Fruit fly (Drosophila melanogaster) whole organism, embryonic: ENCODE data around the gene CG9919.

Experiments used
- Ada2b ChIP-seq: fragments of 200-800 bp; sonication (Bioruptor generic); IDR thresholded peaks from 2 replicates; pipeline ENCODE4 v1.3.6; 2022; ENCODE audit warnings: missing biosample characterization, missing genetic modification characterization
- Aef1 ChIP-seq: fragments of 200-800 bp; sonication (Bioruptor generic); IDR thresholded peaks from 3 replicates; pipeline ENCODE4 v1.3.6; 2022; ENCODE audit warnings: missing biosample characterization, missing genetic modification characterization
- Awh ChIP-seq: fragments of 200-800 bp; sonication (Bioruptor generic); IDR thresholded peaks from 2 replicates; pipeline ENCODE4, ENCODE4 v1.3.6; 2022; ENCODE audit warnings: missing biosample characterization, missing genetic modification characterization
- Blimp-1 ChIP-seq: fragments of 200-800 bp; sonication (Bioruptor generic); optimal IDR thresholded peaks from 3 replicates; lab custom pipeline; 2018; ENCODE audit warnings: missing biosample characterization, missing genetic modification characterization, mild to moderate bottlenecking, moderate library complexity, missing genetic modification reagents
- CG10565 ChIP-seq: fragments of 200-800 bp; sonication (Bioruptor generic); optimal IDR thresholded peaks from 3 replicates; lab custom pipeline; 2016; ENCODE audit warnings: missing biosample characterization, mild to moderate bottlenecking, missing genetic modification characterization
- CG11247 ChIP-seq: fragments of 200-800 bp; sonication (Bioruptor generic); IDR thresholded peaks from 2 replicates; pipeline ENCODE4 v1.3.6; 2022; ENCODE audit warnings: missing biosample characterization, missing genetic modification characterization
- CG11560 ChIP-seq: fragments of 200-800 bp; sonication (Bioruptor generic); IDR thresholded peaks from 3 replicates; pipeline ENCODE4 v1.3.6; 2022; ENCODE audit warnings: missing biosample characterization, missing genetic modification characterization
- CG13296 ChIP-seq: fragments of 200-800 bp; sonication (Bioruptor generic); optimal IDR thresholded peaks from 3 replicates; lab custom pipeline; 2018; ENCODE audit warnings: missing biosample characterization, mild to moderate bottlenecking, missing genetic modification characterization
- CG14710 ChIP-seq: fragments of 200-800 bp; sonication (Bioruptor generic); optimal IDR thresholded peaks from 3 replicates; lab custom pipeline; 2019; ENCODE audit warnings: missing biosample characterization, mild to moderate bottlenecking, missing genetic modification characterization, moderate library complexity
- CG15514 ChIP-seq: fragments of 200-800 bp; sonication (Bioruptor generic); optimal IDR thresholded peaks from 3 replicates; lab custom pipeline; 2017; ENCODE audit warnings: missing biosample characterization, missing genetic modification characterization, mild to moderate bottlenecking, moderate library complexity, missing genetic modification reagents
- CG17186 ChIP-seq: fragments of 200-800 bp; sonication (Bioruptor generic); optimal IDR thresholded peaks from 3 replicates; lab custom pipeline; 2017; ENCODE audit warnings: missing biosample characterization, missing genetic modification reagents, missing genetic modification characterization
- CG2875 ChIP-seq: fragments of 200-800 bp; sonication (Bioruptor generic); optimal IDR thresholded peaks from 2 replicates; lab custom pipeline; 2017; ENCODE audit warnings: missing biosample characterization, mild to moderate bottlenecking, missing genetic modification characterization, missing genetic modification reagents
- CG31388 ChIP-seq: fragments of 200-800 bp; sonication (Bioruptor generic); optimal IDR thresholded peaks from 2 replicates; lab custom pipeline; 2016; ENCODE audit warnings: missing biosample characterization, missing genetic modification characterization
- CG33557 ChIP-seq: fragments of 200-800 bp; sonication (Bioruptor generic); optimal IDR thresholded peaks from 2 replicates; lab custom pipeline; 2019; ENCODE audit warnings: missing biosample characterization, mild to moderate bottlenecking, missing genetic modification characterization, moderate library complexity
- CG3726 ChIP-seq: fragments of 200-800 bp; sonication (Bioruptor generic); IDR thresholded peaks from 3 replicates; pipeline ENCODE4, ENCODE4 v1.3.6; 2022; ENCODE audit warnings: missing biosample characterization, missing genetic modification characterization
- CG43689 ChIP-seq: fragments of 200-800 bp; sonication (Bioruptor generic); IDR thresholded peaks from 2 replicates; pipeline ENCODE4 v1.3.6; 2022; ENCODE audit warnings: missing biosample characterization, missing genetic modification characterization
- CG5953 ChIP-seq: fragments of 200-800 bp; sonication (Bioruptor generic); IDR thresholded peaks from 2 replicates; pipeline ENCODE4 v1.3.6; 2022; ENCODE audit warnings: missing biosample characterization, missing genetic modification characterization
- CG7963 ChIP-seq: fragments of 200-800 bp; sonication (Bioruptor generic); IDR thresholded peaks from 3 replicates; pipeline ENCODE4 v1.3.6; 2022; ENCODE audit warnings: missing biosample characterization, missing genetic modification characterization; ENCODE audit not compliant: partially characterized antibody
- CG8359 ChIP-seq: fragments of 200-800 bp; sonication (Bioruptor generic); optimal IDR thresholded peaks from 2 replicates; lab custom pipeline; 2017; ENCODE audit warnings: missing biosample characterization, mild to moderate bottlenecking, missing genetic modification characterization, borderline replicate concordance
- CG9876 ChIP-seq: fragments of 200-800 bp; sonication (Bioruptor generic); optimal IDR thresholded peaks from 2 replicates; lab custom pipeline; 2016; ENCODE audit warnings: missing biosample characterization, missing genetic modification characterization
- Eip74EF ChIP-seq, 2 experiments: fragments of 200-800 bp in 1 of 2; fragments of >200 bp in 1 of 2; sonication (Bioruptor generic) in 1 of 2; optimal IDR thresholded peaks; 2 replicates each; lab custom pipeline; 2017 to 2019; ENCODE audit warnings: missing biosample characterization in 2 of 2, missing genetic modification characterization in 2 of 2, mild to moderate bottlenecking in 1 of 2, moderate library complexity in 1 of 2
- HLHmδ ChIP-seq: fragments of 200-800 bp; sonication (Bioruptor generic); optimal IDR thresholded peaks from 2 replicates; lab custom pipeline; 2018; ENCODE audit warnings: missing biosample characterization, mild to moderate bottlenecking, missing genetic modification characterization, moderate library complexity
- Lhr ChIP-seq: fragments of 200-800 bp; sonication (Bioruptor generic); optimal IDR thresholded peaks from 3 replicates; lab custom pipeline; 2017; ENCODE audit warnings: mild to moderate bottlenecking, missing biosample characterization, missing genetic modification reagents, missing genetic modification characterization
- Mrtf ChIP-seq: fragments of 200-800 bp; sonication (Bioruptor generic); IDR thresholded peaks from 3 replicates; pipeline ENCODE4 v1.3.6; 2022; ENCODE audit warnings: missing biosample characterization, missing genetic modification characterization
- Oli ChIP-seq: fragments of 200-800 bp; sonication (Bioruptor generic); optimal IDR thresholded peaks from 2 replicates; lab custom pipeline; 2018; ENCODE audit warnings: missing biosample characterization, mild to moderate bottlenecking, missing genetic modification characterization, moderate library complexity
- Six4 ChIP-seq: fragments of 200-800 bp; sonication (Bioruptor generic); optimal IDR thresholded peaks from 2 replicates; lab custom pipeline; 2016; ENCODE audit warnings: missing biosample characterization, missing genetic modification characterization
- Sry-β ChIP-seq: fragments of 200-800 bp; sonication (Bioruptor generic); optimal IDR thresholded peaks from 2 replicates; lab custom pipeline; 2018; ENCODE audit warnings: missing biosample characterization, mild to moderate bottlenecking, missing genetic modification characterization, moderate library complexity
- Trl ChIP-seq, 3 experiments: fragments of >200 bp in 2 of 3; fragments of 200-800 bp in 1 of 3; sonication (Bioruptor generic) in 1 of 3; optimal IDR thresholded peaks; 2 replicates in 1 of 3; 3 replicates in 2 of 3; lab custom pipeline; 2016 to 2017; ENCODE audit warnings: missing biosample characterization in 1 of 3, missing genetic modification characterization in 1 of 3
- Usf ChIP-seq: fragments of 200-800 bp; sonication (Bioruptor generic); optimal IDR thresholded peaks from 2 replicates; lab custom pipeline; 2017; ENCODE audit warnings: missing genotype, missing biosample characterization, missing genetic modification characterization
- Xbp1 ChIP-seq: fragments of 200-800 bp; sonication (Bioruptor generic); optimal IDR thresholded peaks from 3 replicates; lab custom pipeline; 2016; ENCODE audit warnings: missing biosample characterization, mild to moderate bottlenecking, missing genetic modification characterization
- cas ChIP-seq: fragments of 200-800 bp; sonication (Bioruptor generic); IDR thresholded peaks from 2 replicates; pipeline ENCODE4 v1.3.6; 2022; ENCODE audit warnings: missing biosample characterization, missing genetic modification characterization
- caup ChIP-seq: fragments of 200-800 bp; sonication (Bioruptor generic); optimal IDR thresholded peaks from 3 replicates; lab custom pipeline; 2017; ENCODE audit warnings: missing biosample characterization, mild to moderate bottlenecking, missing genetic modification characterization, moderate library complexity; ENCODE audit not compliant: severe bottlenecking
- chn ChIP-seq: fragments of 200-800 bp; sonication (Bioruptor generic); optimal IDR thresholded peaks from 2 replicates; lab custom pipeline; 2016; ENCODE audit warnings: missing biosample characterization, missing genetic modification characterization
- ci ChIP-seq: fragments of 200-800 bp; sonication (Bioruptor generic); IDR thresholded peaks from 3 replicates; pipeline ENCODE4 v1.3.6; 2022; ENCODE audit warnings: missing biosample characterization, missing genetic modification characterization
- dan ChIP-seq: fragments of 200-800 bp; sonication (Bioruptor generic); IDR thresholded peaks from 2 replicates; pipeline ENCODE4 v1.3.6; 2022; ENCODE audit warnings: missing biosample characterization, missing genetic modification characterization
- dpn ChIP-seq, 2 experiments: fragments of 200-800 bp; sonication (Bioruptor generic); optimal IDR thresholded peaks; 3 replicates each; lab custom pipeline; 2016; ENCODE audit warnings: missing biosample characterization in 2 of 2, missing genetic modification characterization in 2 of 2
- fd64A ChIP-seq: fragments of 200-800 bp; sonication (Bioruptor generic); optimal IDR thresholded peaks from 3 replicates; lab custom pipeline; 2018; ENCODE audit warnings: missing biosample characterization, mild to moderate bottlenecking, missing genetic modification characterization
- gcm2 ChIP-seq: fragments of 200-800 bp; sonication (Bioruptor generic); optimal IDR thresholded peaks from 2 replicates; lab custom pipeline; 2016; ENCODE audit warnings: missing biosample characterization, missing genetic modification characterization
- gro ChIP-seq: fragments of 200-800 bp; sonication (Bioruptor generic); optimal IDR thresholded peaks from 2 replicates; lab custom pipeline; 2016; ENCODE audit warnings: missing biosample characterization, missing genetic modification characterization
- insv ChIP-seq, 2 experiments: fragments of 200-800 bp; sonication (Bioruptor generic); optimal IDR thresholded peaks; 3 replicates each; lab custom pipeline; 2016 to 2018; ENCODE audit warnings: missing biosample characterization in 2 of 2, missing genetic modification characterization in 2 of 2
- kni ChIP-seq: fragments of 200-800 bp; sonication (Bioruptor generic); optimal IDR thresholded peaks from 3 replicates; lab custom pipeline; 2017; ENCODE audit warnings: mild to moderate bottlenecking, missing biosample characterization, missing genetic modification reagents, missing genetic modification characterization
- lilli ChIP-seq: fragments of 200-800 bp; sonication (Bioruptor generic); optimal IDR thresholded peaks from 3 replicates; lab custom pipeline; 2016; ENCODE audit warnings: missing biosample characterization, missing genetic modification characterization
- maf-S ChIP-seq: fragments of 200-800 bp; sonication (Bioruptor generic); optimal IDR thresholded peaks from 2 replicates; lab custom pipeline; 2016; ENCODE audit warnings: missing biosample characterization, missing genetic modification characterization
- nmo ChIP-seq: fragments of 200-800 bp; sonication (Bioruptor generic); optimal IDR thresholded peaks from 2 replicates; lab custom pipeline; 2018; ENCODE audit warnings: missing biosample characterization, mild to moderate bottlenecking, missing genetic modification characterization, moderate library complexity
- pita ChIP-seq: fragments of 200-800 bp; sonication (Bioruptor generic); optimal IDR thresholded peaks from 2 replicates; lab custom pipeline; 2017; ENCODE audit warnings: missing biosample characterization, mild to moderate bottlenecking, missing genetic modification characterization
- slp2 ChIP-seq: fragments of 200-800 bp; sonication (Bioruptor generic); optimal IDR thresholded peaks from 2 replicates; lab custom pipeline; 2016; ENCODE audit warnings: missing biosample characterization, missing genetic modification characterization
- sr ChIP-seq: fragments of 200-800 bp; sonication (Bioruptor generic); IDR thresholded peaks from 3 replicates; pipeline ENCODE4 v1.3.6; 2022; ENCODE audit warnings: missing biosample characterization, missing genetic modification characterization
- zfh1 ChIP-seq: fragments of 200-800 bp; sonication (Bioruptor generic); IDR thresholded peaks from 3 replicates; pipeline ENCODE4 v1.3.6; 2022; ENCODE audit warnings: missing biosample characterization, missing genetic modification characterization
- zfh2 ChIP-seq: fragments of 200-800 bp; sonication (Bioruptor generic); optimal IDR thresholded peaks from 2 replicates; lab custom pipeline; 2016; ENCODE audit warnings: missing biosample characterization, missing genetic modification characterization

CG9919 gene

DNA sequence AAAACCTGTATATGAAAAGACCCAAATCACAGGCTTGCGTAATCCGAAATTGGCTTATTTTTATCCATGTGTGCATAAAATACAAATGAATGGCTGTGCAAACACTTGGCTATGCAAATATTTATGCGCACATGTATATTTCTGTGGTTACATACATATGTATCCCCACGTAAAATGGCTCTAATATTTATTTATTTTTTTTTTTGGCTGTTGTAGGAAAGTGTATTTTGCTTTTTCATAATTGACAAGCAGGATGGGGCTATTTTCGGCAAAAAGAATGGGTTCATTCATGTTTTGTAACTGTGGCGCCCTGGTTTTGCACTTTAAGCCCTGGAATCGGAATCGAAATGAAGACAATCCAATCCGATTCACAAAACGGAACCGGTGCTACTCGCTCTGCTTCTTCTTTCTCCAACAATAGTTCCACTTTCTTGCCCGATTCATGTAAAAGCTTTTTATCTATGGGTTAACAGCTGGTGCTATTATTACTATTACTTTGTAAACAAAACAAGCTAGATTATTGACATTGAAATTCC, 4.6 kb upstream of the CG9919 start (continued):
- TF ChIP-seq fd64A (GFP tag; lab: Kevin White, UChicago) = no peak
- TF ChIP-seq CG15514 (GFP tag; lab: Kevin White, UChicago) = peak; percentile 99
- TF ChIP-seq CG11560 (tag; lab: Robert Waterston, UW) = no peak
- peak; percentile 49 for TF ChIP-seq slp2 (GFP tag; lab: Kevin White, UChicago)
- TF ChIP-seq maf-S (GFP tag; lab: Kevin White, UChicago) = peak; percentile 64
- TF ChIP-seq nmo = peak; percentile 59
- TF ChIP-seq insv (GFP tag; optimal IDR thresholded peaks at IDR 0.05; lab: Kevin White, UChicago) = peak in 1 of 2 experiments; percentile 75
- TF ChIP-seq cas (GFP tag; lab: Robert Waterston, UW) = peak; percentile 69
- peak; percentile 55 for TF ChIP-seq Blimp-1 (GFP tag; lab: Kevin White, UChicago)
- TF ChIP-seq kni (GFP tag; lab: Kevin White, UChicago) = peak; percentile 49
- TF ChIP-seq sr (GFP tag; lab: Robert Waterston, UW) = no peak; the same call in 2 of the 3 replicates
- no peak for TF ChIP-seq CG31388
- peak; percentile 59 for TF ChIP-seq CG2875 (GFP tag; lab: Kevin White, UChicago)
- TF ChIP-seq CG17186 (GFP tag; lab: Kevin White, UChicago) = no peak
- TF ChIP-seq caup = peak; percentile 72
- TF ChIP-seq Trl (optimal IDR thresholded peaks at IDR 0.05; lab: Kevin White, UChicago) = no peak
- TF ChIP-seq Trl (GFP tag; optimal IDR thresholded peaks at IDR 0.05; lab: Kevin White, UChicago) = peak; percentile 67
- TF ChIP-seq Lhr (GFP tag; lab: Kevin White, UChicago) = no peak
- TF ChIP-seq lilli (GFP tag; lab: Kevin White, UChicago) = peak; percentile 87
- peak; percentile 35 for TF ChIP-seq CG33557 (GFP tag; lab: Kevin White, UChicago)
- no peak for TF ChIP-seq CG8359 (GFP tag; lab: Kevin White, UChicago)
- TF ChIP-seq chn (GFP tag; lab: Kevin White, UChicago) = peak; percentile 77
- no peak for TF ChIP-seq Sry-β (GFP tag; lab: Kevin White, UChicago)
- peak; percentile 62 for TF ChIP-seq Oli (tag; lab: Kevin White, UChicago)
- no peak for TF ChIP-seq pita (GFP tag; lab: Kevin White, UChicago)
- TF ChIP-seq Ada2b (GFP tag; lab: Robert Waterston, UW) = peak; percentile 70
- no peak for TF ChIP-seq HLHmδ (GFP tag; lab: Kevin White, UChicago)
- TF ChIP-seq zfh1 (GFP tag; lab: Robert Waterston, UW) = peak; percentile 78
- peak; percentile 65 for TF ChIP-seq CG13296 (GFP tag; lab: Kevin White, UChicago)
- TF ChIP-seq Xbp1 (GFP tag; lab: Kevin White, UChicago) = peak; percentile 79
- peak; percentile 34 for TF ChIP-seq CG14710 (tag; lab: Kevin White, UChicago)
- peak; percentile 73 for TF ChIP-seq Awh (GFP tag; lab: Robert Waterston, UW)
- no peak for TF ChIP-seq CG11247 (GFP tag; lab: Robert Waterston, UW)
- peak; percentile 64 for TF ChIP-seq CG5953 (GFP tag; lab: Robert Waterston, UW)
- no peak; the same call in 2 of the 3 replicates for TF ChIP-seq CG3726 (GFP tag; lab: Robert Waterston, UW)
- TF ChIP-seq Mrtf = peak; percentile 73
- peak; percentile 77 for TF ChIP-seq zfh2
- peak; percentile 90 for TF ChIP-seq ci (GFP tag; lab: Robert Waterston, UW)
- peak in 1 of 2 experiments; percentile 14 for TF ChIP-seq Eip74EF (GFP tag; optimal IDR thresholded peaks at IDR 0.05; lab: Kevin White, UChicago)
- peak; percentile 78 for TF ChIP-seq Aef1 (GFP tag; lab: Robert Waterston, UW)
- TF ChIP-seq CG10565 (GFP tag; lab: Kevin White, UChicago) = no peak
- TF ChIP-seq CG43689 (GFP tag; lab: Robert Waterston, UW) = no peak
- TF ChIP-seq dpn (GFP tag; optimal IDR thresholded peaks at IDR 0.05; lab: Kevin White, UChicago) = peak; percentile 73 to 80
- peak; percentile 17 for TF ChIP-seq Usf (GFP tag; lab: Kevin White, UChicago)
- peak; percentile 46 for TF ChIP-seq Six4 (GFP tag; lab: Kevin White, UChicago)
- TF ChIP-seq gro = peak; percentile 77
- TF ChIP-seq dan (GFP tag; lab: Robert Waterston, UW) = no peak
- TF ChIP-seq CG9876 (GFP tag; lab: Kevin White, UChicago) = peak; percentile 23
- no peak for TF ChIP-seq CG7963
- peak; percentile 68 for TF ChIP-seq gcm2 (GFP tag; lab: Kevin White, UChicago)
